Worm (Caenorhabditis elegans) whole organism, mixed stage, embryonic: ENCODE measurements around the gene C50F4.1.
A peak's percentile ranks its signal among the peaks of the same experiment; 100 is the strongest.

Experiments used
- M03D4.4 ChIP-seq: sonication (generic microtip); optimal IDR thresholded peaks from 2 replicates; lab custom pipeline; 2017; ENCODE audit warnings: mild to moderate bottlenecking, missing genetic modification characterization, missing compliant biosample characterization
- bed-3 ChIP-seq: fragments of 200-800 bp; sonication (Bioruptor generic); optimal IDR thresholded peaks from 3 replicates; lab custom pipeline; 2018; ENCODE audit warnings: mild to moderate bottlenecking, missing genetic modification characterization, moderate library complexity, missing compliant biosample characterization
- blmp-1 ChIP-seq: fragments of 150-350 bp; optimal IDR thresholded peaks from 2 replicates; lab custom pipeline; 2014; ENCODE audit warnings: missing biosample characterization, missing genetic modification characterization
- ceh-39 ChIP-seq: fragments of 150-350 bp; optimal IDR thresholded peaks from 2 replicates; lab custom pipeline; 2014; ENCODE audit warnings: missing biosample characterization, missing genetic modification characterization
- ceh-43 ChIP-seq: fragments of 200-800 bp; sonication (Bioruptor generic); optimal IDR thresholded peaks from 2 replicates; lab custom pipeline; 2018; ENCODE audit warnings: mild to moderate bottlenecking, missing genetic modification characterization, moderate library complexity, missing compliant biosample characterization
- ceh-83 ChIP-seq: fragments of 200-800 bp; sonication (Bioruptor generic); optimal IDR thresholded peaks from 2 replicates; lab custom pipeline; 2018; ENCODE audit warnings: mild to moderate bottlenecking, missing genetic modification characterization, missing compliant biosample characterization
- ces-1 ChIP-seq: fragments of 150-350 bp; optimal IDR thresholded peaks from 2 replicates; lab custom pipeline; 2014; ENCODE audit warnings: missing biosample characterization, missing genetic modification reagents, missing genetic modification characterization
- cnd-1 ChIP-seq: fragments of 200-800 bp; sonication (Bioruptor generic); optimal IDR thresholded peaks from 2 replicates; lab custom pipeline; 2018; ENCODE audit warnings: mild to moderate bottlenecking, missing genetic modification characterization, missing compliant biosample characterization
- drap-1 ChIP-seq: fragments of 200-800 bp; sonication (Bioruptor generic); optimal IDR thresholded peaks from 3 replicates; lab custom pipeline; 2018; ENCODE audit warnings: mild to moderate bottlenecking, missing genetic modification characterization, missing compliant biosample characterization
- elt-1 ChIP-seq: sonication (generic microtip); optimal IDR thresholded peaks from 2 replicates; lab custom pipeline; 2017; ENCODE audit warnings: missing genetic modification characterization, mild to moderate bottlenecking, missing compliant biosample characterization, antibody characterized with exemption, moderate library complexity, borderline replicate concordance; ENCODE audit not compliant: insufficient read depth
- elt-3 ChIP-seq: fragments of 150-350 bp; optimal IDR thresholded peaks from 2 replicates; lab custom pipeline; 2014; ENCODE audit warnings: missing biosample characterization, missing genetic modification characterization
- flh-1 ChIP-seq: fragments of 200-800 bp; sonication (Bioruptor generic); optimal IDR thresholded peaks from 2 replicates; lab custom pipeline; 2018; ENCODE audit warnings: mild to moderate bottlenecking, missing genetic modification characterization, moderate library complexity, missing compliant biosample characterization
- ham-2 ChIP-seq: fragments of 200-800 bp; sonication (Bioruptor generic); optimal IDR thresholded peaks from 2 replicates; lab custom pipeline; 2018; ENCODE audit warnings: mild to moderate bottlenecking, missing genetic modification characterization, missing compliant biosample characterization
- hlh-1 ChIP-seq: fragments of 150-350 bp; optimal IDR thresholded peaks from 2 replicates; lab custom pipeline; 2014; ENCODE audit warnings: missing biosample characterization, missing genetic modification reagents, missing genetic modification characterization
- lin-13 ChIP-seq: fragments of 150-350 bp; optimal IDR thresholded peaks from 2 replicates; lab custom pipeline; 2014; ENCODE audit warnings: missing biosample characterization, missing genetic modification characterization
- lin-32 ChIP-seq: fragments of 200-800 bp; sonication (Bioruptor generic); optimal IDR thresholded peaks from 2 replicates; lab custom pipeline; 2018; ENCODE audit warnings: mild to moderate bottlenecking, missing genetic modification characterization, missing compliant biosample characterization
- mab-5 ChIP-seq: fragments of 150-350 bp; optimal IDR thresholded peaks from 2 replicates; lab custom pipeline; 2014; ENCODE audit warnings: missing biosample characterization, missing genetic modification characterization
- mep-1 ChIP-seq: fragments of 150-350 bp; optimal IDR thresholded peaks from 2 replicates; lab custom pipeline; 2017; ENCODE audit warnings: missing biosample characterization, missing genetic modification reagents, missing genetic modification characterization, inconsistent platforms
- mls-2 ChIP-seq: sonication (generic microtip); optimal IDR thresholded peaks from 2 replicates; lab custom pipeline; 2016; ENCODE audit warnings: mild to moderate bottlenecking, missing genetic modification characterization, moderate library complexity, missing compliant biosample characterization
- nhr-12 ChIP-seq: fragments of 150-350 bp; optimal IDR thresholded peaks from 2 replicates; lab custom pipeline; 2014; ENCODE audit warnings: missing biosample characterization, missing genetic modification characterization
- nhr-2 ChIP-seq: fragments of 150-350 bp; optimal IDR thresholded peaks from 2 replicates; lab custom pipeline; 2014; ENCODE audit warnings: missing biosample characterization, missing genetic modification characterization
- nhr-237 ChIP-seq: fragments of 150-350 bp; optimal IDR thresholded peaks from 2 replicates; lab custom pipeline; 2014; ENCODE audit warnings: missing biosample characterization, missing genetic modification characterization
- nhr-28 ChIP-seq: fragments of 150-350 bp; optimal IDR thresholded peaks from 2 replicates; lab custom pipeline; 2014; ENCODE audit warnings: missing biosample characterization, missing genetic modification characterization
- nhr-76 ChIP-seq: sonication (generic microtip); optimal IDR thresholded peaks from 2 replicates; lab custom pipeline; 2017; ENCODE audit warnings: missing biosample characterization, missing genetic modification characterization
- sem-2 ChIP-seq: fragments of 200-800 bp; sonication (Bioruptor generic); optimal IDR thresholded peaks from 2 replicates; lab custom pipeline; 2018; ENCODE audit warnings: mild to moderate bottlenecking, missing genetic modification characterization, missing compliant biosample characterization
- snpc-4 ChIP-seq: fragments of 150-350 bp; optimal IDR thresholded peaks from 2 replicates; lab custom pipeline; 2014; ENCODE audit warnings: missing biosample characterization, missing genetic modification characterization
- sptf-1 ChIP-seq: sonication (generic microtip); optimal IDR thresholded peaks from 2 replicates; lab custom pipeline; 2017; ENCODE audit warnings: mild to moderate bottlenecking, missing genetic modification characterization, moderate library complexity, missing compliant biosample characterization
- tbx-8 ChIP-seq: fragments of 200-800 bp; sonication (Bioruptor generic); optimal IDR thresholded peaks from 2 replicates; lab custom pipeline; 2018; ENCODE audit warnings: mild to moderate bottlenecking, missing genetic modification characterization, moderate library complexity, missing compliant biosample characterization
- unc-120 ChIP-seq: sonication (generic microtip); optimal IDR thresholded peaks from 2 replicates; lab custom pipeline; 2017; ENCODE audit warnings: missing genetic modification characterization, missing compliant biosample characterization; ENCODE audit not compliant: poor library complexity, severe bottlenecking
- unc-39 ChIP-seq: fragments of 150-350 bp; optimal IDR thresholded peaks from 2 replicates; lab custom pipeline; 2014; ENCODE audit warnings: missing biosample characterization, missing genetic modification characterization
- unc-62 ChIP-seq: fragments of 150-350 bp; optimal IDR thresholded peaks from 2 replicates; lab custom pipeline; 2014; ENCODE audit warnings: missing biosample characterization, missing genetic modification reagents, missing genetic modification characterization
- zip-8 ChIP-seq: fragments of 150-350 bp; optimal IDR thresholded peaks from 2 replicates; lab custom pipeline; 2014; ENCODE audit warnings: missing biosample characterization, missing genetic modification characterization
- ztf-11 ChIP-seq: fragments of 150-350 bp; optimal IDR thresholded peaks from 2 replicates; lab custom pipeline; 2014; ENCODE audit warnings: missing biosample characterization, missing genetic modification characterization

C50F4.1 gene

ce11 chrV:9500826-9501451 is 25.7 kb upstream of the C50F4.1 start, which contains the start of gene swt-5:
Gene swt-5 (plus strand): TSS chrV:9501401.
- TF ChIP-seq snpc-4 (tag; lab: Kevin White, UChicago) = no peak
- TF ChIP-seq M03D4.4 (tag; lab: Kevin White, UChicago) = no peak
- no peak for TF ChIP-seq ceh-43
- TF ChIP-seq bed-3 (GFP tag; lab: Kevin White, UChicago) = no peak
- TF ChIP-seq, all 35 proteins: peak for 0

- TF ChIP-seq ham-2 (GFP tag; lab: Kevin White, UChicago) (peak; percentile 93), unc-120 (tag; lab: Kevin White, UChicago) (peak; percentile 91), sem-2 (peak; percentile 88), drap-1 (GFP tag; lab: Kevin White, UChicago) (peak; percentile 92), elt-1 (tag; lab: Kevin White, UChicago) (no peak), elt-3 (tag; lab: Kevin White, UChicago) (no peak), unc-62 (GFP tag; lab: Kevin White, UChicago) (no peak), tbx-8 (GFP tag; lab: Kevin White, UChicago) (peak; percentile 84), ceh-43 (peak; percentile 89), cnd-1 (tag; lab: Kevin White, UChicago) (peak; percentile 88), nhr-12 (tag; lab: Kevin White, UChicago) (peak; percentile 27), mep-1 (peak; percentile 62), flh-1 (GFP tag; lab: Kevin White, UChicago) (peak; percentile 68), ceh-39 (tag; lab: Kevin White, UChicago) (no peak), blmp-1 (tag; lab: Kevin White, UChicago) (no peak), lin-32 (GFP tag; lab: Kevin White, UChicago) (peak; percentile 87), nhr-237 (no peak), ces-1 (GFP tag; lab: Kevin White, UChicago) (peak; percentile 67), nhr-28 (tag; lab: Kevin White, UChicago) (no peak), hlh-1 (tag; lab: Kevin White, UChicago) (peak; percentile 40), sptf-1 (tag; lab: Kevin White, UChicago) (peak; percentile 95), mls-2 (peak; percentile 96), nhr-76 (tag; lab: Kevin White, UChicago) (no peak), ceh-83 (peak; percentile 94), lin-13 (tag; lab: Kevin White, UChicago) (peak; percentile 31), M03D4.4 (tag; lab: Kevin White, UChicago) (peak; percentile 93), bed-3 (GFP tag; lab: Kevin White, UChicago) (peak; percentile 82), ztf-11 (tag; lab: Kevin White, UChicago) (no peak)
Observed at ce11 chrV:9503152-9503817, 23.3 kb upstream of the C50F4.1 start.

- TF ChIP-seq bed-3 (GFP tag; lab: Kevin White, UChicago) (no peak), elt-1 (tag; lab: Kevin White, UChicago) (no peak), mls-2 (no peak), unc-62 (GFP tag; lab: Kevin White, UChicago) (no peak), ces-1 (GFP tag; lab: Kevin White, UChicago) (no peak), elt-3 (tag; lab: Kevin White, UChicago) (no peak), M03D4.4 (tag; lab: Kevin White, UChicago) (no peak), lin-32 (GFP tag; lab: Kevin White, UChicago) (no peak), drap-1 (GFP tag; lab: Kevin White, UChicago) (no peak), ceh-83 (no peak), unc-39 (tag; lab: Kevin White, UChicago) (no peak), hlh-1 (tag; lab: Kevin White, UChicago) (no peak), ztf-11 (tag; lab: Kevin White, UChicago) (no peak), flh-1 (GFP tag; lab: Kevin White, UChicago) (no peak), zip-8 (tag; lab: Kevin White, UChicago) (no peak), nhr-12 (tag; lab: Kevin White, UChicago) (no peak), nhr-2 (tag; lab: Kevin White, UChicago) (no peak), mab-5 (no peak)
Observed at ce11 chrV:9504474-9504960, 22.1 kb upstream of the C50F4.1 start, which contains the start of gene haao-1. Gene haao-1 (plus strand): TSS chrV:9504910.
